Fruit fly (Drosophila melanogaster): ENCODE data around the gene CG13272.

dm6 chr2L:16764480-16764879, 40.2 kb upstream of the CG13272 start:
- TF ChIP-seq rn (GFP tag; IDR thresholded peaks at IDR 0.05) (no peak), Pif1B (GFP tag; optimal IDR thresholded peaks at IDR 0.05) (no peak), CG10348 (GFP tag; IDR thresholded peaks at IDR 0.05) (no peak), Pif1A (GFP tag; optimal IDR thresholded peaks at IDR 0.05) (no peak)

All from whole organism, pupa.